Fruit fly (Drosophila melanogaster): ENCODE data around the gene inaF-C.
A peak's percentile ranks its signal among the peaks of the same experiment; 100 is the strongest.

The inaF-C gene

dm6 chrX:11684462-11684861 is 47.1 kb downstream of the inaF-C start:
- TF ChIP-seq Mnt (GFP tag; optimal IDR thresholded peaks at IDR 0.05) (peak; percentile 43), CG12768 (GFP tag; optimal IDR thresholded peaks at IDR 0.05) (no peak), toe (GFP tag; optimal IDR thresholded peaks at IDR 0.05) (no peak), Clk (GFP tag; optimal IDR thresholded peaks at IDR 0.05) (no peak), Hr96 (GFP tag; optimal IDR thresholded peaks at IDR 0.05) (no peak), CG7101 (tag; optimal IDR thresholded peaks at IDR 0.05) (no peak), bab1 (GFP tag; optimal IDR thresholded peaks at IDR 0.05) (peak; percentile 44), CG33017 (tag; optimal IDR thresholded peaks at IDR 0.05) (no peak), CG11617 (GFP tag; optimal IDR thresholded peaks at IDR 0.05) (peak; percentile 19), cic (GFP tag; optimal IDR thresholded peaks at IDR 0.05) (no peak), pad (GFP tag; optimal IDR thresholded peaks at IDR 0.05) (no peak), CG5204 (GFP tag; optimal IDR thresholded peaks at IDR 0.05) (no peak), ovo (GFP tag; optimal IDR thresholded peaks at IDR 0.05) (peak; percentile 50), CG14711 (tag; optimal IDR thresholded peaks at IDR 0.05) (no peak), CG7045 (GFP tag; optimal IDR thresholded peaks at IDR 0.05) (no peak), kay (GFP tag; ENCODE audit: borderline replicate concordance) (peak; percentile 55), tj (GFP tag; optimal IDR thresholded peaks at IDR 0.05) (peak; percentile 47), Crg-1 (GFP tag; optimal IDR thresholded peaks at IDR 0.05) (peak; percentile 23)

- TF ChIP-seq cic (GFP tag; optimal IDR thresholded peaks at IDR 0.05) (peak; percentile 75), ovo (GFP tag; optimal IDR thresholded peaks at IDR 0.05) (peak; percentile 37), CG12768 (GFP tag; optimal IDR thresholded peaks at IDR 0.05) (peak; percentile 2), bab1 (GFP tag; optimal IDR thresholded peaks at IDR 0.05) (peak; percentile 50), tj (GFP tag; optimal IDR thresholded peaks at IDR 0.05) (peak; percentile 29), Hr96 (GFP tag; optimal IDR thresholded peaks at IDR 0.05) (peak; percentile 5), cnc (optimal IDR thresholded peaks at IDR 0.05) (no peak), CG7045 (GFP tag; optimal IDR thresholded peaks at IDR 0.05) (no peak), CG7101 (tag; optimal IDR thresholded peaks at IDR 0.05) (peak; percentile 27), pad (GFP tag; optimal IDR thresholded peaks at IDR 0.05) (peak; percentile 6), kay (GFP tag; ENCODE audit: borderline replicate concordance) (no peak), Mnt (GFP tag; optimal IDR thresholded peaks at IDR 0.05) (peak; percentile 62), CG1620 (GFP tag; optimal IDR thresholded peaks at IDR 0.05) (no peak), toe (GFP tag; optimal IDR thresholded peaks at IDR 0.05) (no peak)
These were observed 48.1 kb downstream of the inaF-C start for dm6 chrX:11683480-11683879.

dm6 chrX:11681558-11682551 is 49.7 kb downstream of the inaF-C start:
- peak; percentile 49 for TF ChIP-seq CG11617 (GFP tag; optimal IDR thresholded peaks at IDR 0.05)
- TF ChIP-seq CG7045 (GFP tag; optimal IDR thresholded peaks at IDR 0.05), result no peak
- TF ChIP-seq cic (GFP tag; optimal IDR thresholded peaks at IDR 0.05), result peak; percentile 11
- TF ChIP-seq tj (GFP tag; optimal IDR thresholded peaks at IDR 0.05), result peak; percentile 72
- no peak for TF ChIP-seq CG5204 (GFP tag; optimal IDR thresholded peaks at IDR 0.05)
- peak; percentile 76 for TF ChIP-seq bab1 (GFP tag; optimal IDR thresholded peaks at IDR 0.05)
- TF ChIP-seq CG1620 (GFP tag; optimal IDR thresholded peaks at IDR 0.05), result peak; percentile 54
- peak; percentile 35 for TF ChIP-seq toe (GFP tag; optimal IDR thresholded peaks at IDR 0.05)
- no peak for TF ChIP-seq cnc (optimal IDR thresholded peaks at IDR 0.05)
- TF ChIP-seq CG14711 (tag; optimal IDR thresholded peaks at IDR 0.05), result peak; percentile 95
- TF ChIP-seq ovo (GFP tag; optimal IDR thresholded peaks at IDR 0.05), result peak; percentile 90
- peak; percentile 53 for TF ChIP-seq Crg-1 (GFP tag; optimal IDR thresholded peaks at IDR 0.05)
- TF ChIP-seq CG7101 (tag; optimal IDR thresholded peaks at IDR 0.05), result peak; percentile 70
- peak; percentile 18 for TF ChIP-seq CG12768 (GFP tag; optimal IDR thresholded peaks at IDR 0.05)
- TF ChIP-seq kay (GFP tag; ENCODE audit: borderline replicate concordance), result no peak
- peak; percentile 69 for TF ChIP-seq Mnt (GFP tag; optimal IDR thresholded peaks at IDR 0.05)
- TF ChIP-seq Hr96 (GFP tag; optimal IDR thresholded peaks at IDR 0.05), result peak; percentile 71
- TF ChIP-seq Clk (GFP tag; optimal IDR thresholded peaks at IDR 0.05), result no peak
- TF ChIP-seq pad (GFP tag; optimal IDR thresholded peaks at IDR 0.05), result peak; percentile 97

dm6 chrX:11680405-11680804 is 51.2 kb downstream of the inaF-C start:
- no peak for TF ChIP-seq CG12768 (GFP tag; optimal IDR thresholded peaks at IDR 0.05)
- no peak for TF ChIP-seq cnc (optimal IDR thresholded peaks at IDR 0.05)
- no peak for TF ChIP-seq CG1620 (GFP tag; optimal IDR thresholded peaks at IDR 0.05)
- no peak for TF ChIP-seq Hr96 (GFP tag; optimal IDR thresholded peaks at IDR 0.05)
- no peak for TF ChIP-seq CG5204 (GFP tag; optimal IDR thresholded peaks at IDR 0.05)
- TF ChIP-seq tj (GFP tag; optimal IDR thresholded peaks at IDR 0.05), result peak; percentile 59
- no peak for TF ChIP-seq kay (GFP tag; ENCODE audit: borderline replicate concordance)
- TF ChIP-seq cic (GFP tag; optimal IDR thresholded peaks at IDR 0.05), result no peak
- TF ChIP-seq toe (GFP tag; optimal IDR thresholded peaks at IDR 0.05), result no peak
- TF ChIP-seq Mnt (GFP tag; optimal IDR thresholded peaks at IDR 0.05), result no peak
- TF ChIP-seq pad (GFP tag; optimal IDR thresholded peaks at IDR 0.05), result no peak
- no peak for TF ChIP-seq CG7101 (tag; optimal IDR thresholded peaks at IDR 0.05)
- TF ChIP-seq bab1 (GFP tag; optimal IDR thresholded peaks at IDR 0.05), result peak; percentile 74
- no peak for TF ChIP-seq CG7045 (GFP tag; optimal IDR thresholded peaks at IDR 0.05)
- TF ChIP-seq CG14711 (tag; optimal IDR thresholded peaks at IDR 0.05), result peak; percentile 9

- TF ChIP-seq cnc (optimal IDR thresholded peaks at IDR 0.05) (no peak), tj (GFP tag; optimal IDR thresholded peaks at IDR 0.05) (peak; percentile 98), Crg-1 (GFP tag; optimal IDR thresholded peaks at IDR 0.05) (peak; percentile 1), Mnt (GFP tag; optimal IDR thresholded peaks at IDR 0.05) (peak; percentile 15), cic (GFP tag; optimal IDR thresholded peaks at IDR 0.05) (peak; percentile 15), pad (GFP tag; optimal IDR thresholded peaks at IDR 0.05) (peak; percentile 95)
These were observed 52.1 kb downstream of the inaF-C start for dm6 chrX:11679461-11679860.
